Worm (Caenorhabditis elegans): ENCODE results near the gene cht-6.

Gene cht-6

ce11 chrV:6425927-6426326 lies 11.1 kb downstream of the cht-6 start, which contains the start of gene T05H4.11:
Gene T05H4.11 (minus strand): TSS chrV:6426261.
- TF ChIP-seq lin-11 (tag; optimal IDR thresholded peaks at IDR 0.05) (no peak), crh-2 (tag; optimal IDR thresholded peaks at IDR 0.05) (peak; percentile 4), alr-1 (tag; optimal IDR thresholded peaks at IDR 0.05) (no peak), elt-3 (tag; optimal IDR thresholded peaks at IDR 0.05) (no peak), gmeb-1 (tag; optimal IDR thresholded peaks at IDR 0.05) (peak; percentile 26), sma-9 (GFP tag; optimal IDR thresholded peaks at IDR 0.05) (no peak), sma-9 (tag; optimal IDR thresholded peaks at IDR 0.05) (no peak), dmd-4 (tag; optimal IDR thresholded peaks at IDR 0.05) (no peak), blmp-1 (tag; optimal IDR thresholded peaks at IDR 0.05; ENCODE audit: insufficient read depth) (no peak), elt-1 (tag; optimal IDR thresholded peaks at IDR 0.05) (no peak), nhr-11 (tag; optimal IDR thresholded peaks at IDR 0.05) (no peak), ceh-16 (tag; optimal IDR thresholded peaks at IDR 0.05) (no peak), ztf-1 (GFP tag; conservative IDR thresholded peaks at IDR 0.05) (no peak), R02D3.7 (tag; optimal IDR thresholded peaks at IDR 0.05) (no peak), unc-39 (tag; optimal IDR thresholded peaks at IDR 0.05) (no peak), nhr-21 (tag; optimal IDR thresholded peaks at IDR 0.05) (no peak), sma-3 (GFP tag; optimal IDR thresholded peaks at IDR 0.05) (peak; percentile 44), sem-4 (tag; optimal IDR thresholded peaks at IDR 0.05) (no peak), ceh-82 (tag; optimal IDR thresholded peaks at IDR 0.05) (no peak), unc-62 (GFP tag; optimal IDR thresholded peaks at IDR 0.05) (no peak), ztf-11 (tag; optimal IDR thresholded peaks at IDR 0.05) (no peak), mbf-1 (tag; optimal IDR thresholded peaks at IDR 0.05) (no peak), nhr-10 (tag; optimal IDR thresholded peaks at IDR 0.05) (no peak), zag-1 (tag; optimal IDR thresholded peaks at IDR 0.05) (no peak), nhr-23 (tag; optimal IDR thresholded peaks at IDR 0.05) (no peak), mdl-1 (tag; optimal IDR thresholded peaks at IDR 0.05) (no peak), unc-55 (GFP tag; optimal IDR thresholded peaks at IDR 0.05) (no peak), skn-1 (tag; optimal IDR thresholded peaks at IDR 0.05) (no peak), snpc-4 (tag; optimal IDR thresholded peaks at IDR 0.05) (no peak), fos-1 (tag; optimal IDR thresholded peaks at IDR 0.05) (no peak), aly-2 (tag; optimal IDR thresholded peaks at IDR 0.05) (no peak), nhr-237 (tag; optimal IDR thresholded peaks at IDR 0.05) (no peak), F13H6.1 (tag; optimal IDR thresholded peaks at IDR 0.05) (peak; percentile 8), nhr-129 (tag; optimal IDR thresholded peaks at IDR 0.05) (no peak), peb-1 (tag; optimal IDR thresholded peaks at IDR 0.05) (no peak), nhr-6 (tag; optimal IDR thresholded peaks at IDR 0.05) (no peak), C34F6.9 (tag; optimal IDR thresholded peaks at IDR 0.05) (no peak), lsy-2 (tag; optimal IDR thresholded peaks at IDR 0.05) (peak in 1 of 2 experiments; percentile 4), nhr-77 (tag; optimal IDR thresholded peaks at IDR 0.05) (no peak), lin-39 (tag; optimal IDR thresholded peaks at IDR 0.05) (no peak), ztf-4 (tag; optimal IDR thresholded peaks at IDR 0.05) (no peak), ama-1 (optimal IDR thresholded peaks at IDR 0.05) (peak; percentile 24), nhr-12 (tag; optimal IDR thresholded peaks at IDR 0.05) (no peak)

ce11 chrV:6426843-6427242 lies 12.1 kb downstream of the cht-6 start, which contains the start of gene atp-4:
Gene atp-4 (minus strand): TSS chrV:6427112.
- TF ChIP-seq R02D3.7 (tag; optimal IDR thresholded peaks at IDR 0.05) = no peak
- no peak for TF ChIP-seq sma-9 (GFP tag; optimal IDR thresholded peaks at IDR 0.05)
- no peak for TF ChIP-seq sma-9 (tag; optimal IDR thresholded peaks at IDR 0.05)
- no peak for TF ChIP-seq ztf-11 (tag; optimal IDR thresholded peaks at IDR 0.05)
- peak; percentile 11 for TF ChIP-seq Y55F3AM.14 (GFP tag; optimal IDR thresholded peaks at IDR 0.05)
- no peak for TF ChIP-seq nhr-77 (tag; optimal IDR thresholded peaks at IDR 0.05)

- TF ChIP-seq peb-1 (tag; optimal IDR thresholded peaks at IDR 0.05) (no peak), lsy-2 (tag; optimal IDR thresholded peaks at IDR 0.05) (peak; percentile 36 to 81), gmeb-1 (tag; optimal IDR thresholded peaks at IDR 0.05) (no peak), sma-9 (GFP tag; optimal IDR thresholded peaks at IDR 0.05) (peak; percentile 10), sma-9 (tag; optimal IDR thresholded peaks at IDR 0.05) (no peak), ZK546.5 (tag; optimal IDR thresholded peaks at IDR 0.05) (no peak), C34F6.9 (tag; optimal IDR thresholded peaks at IDR 0.05) (peak; percentile 57), nhr-6 (tag; optimal IDR thresholded peaks at IDR 0.05) (peak; percentile 4), ceh-16 (tag; optimal IDR thresholded peaks at IDR 0.05) (no peak), crh-2 (tag; optimal IDR thresholded peaks at IDR 0.05) (peak; percentile 53), nhr-25 (tag; optimal IDR thresholded peaks at IDR 0.05) (peak; percentile 45), nhr-129 (tag; optimal IDR thresholded peaks at IDR 0.05) (peak; percentile 5), sma-3 (GFP tag; optimal IDR thresholded peaks at IDR 0.05) (peak; percentile 30), sem-4 (tag; optimal IDR thresholded peaks at IDR 0.05) (peak; percentile 20), unc-55 (GFP tag; optimal IDR thresholded peaks at IDR 0.05) (peak; percentile 58), F13H6.1 (tag; optimal IDR thresholded peaks at IDR 0.05) (peak; percentile 65), lin-13 (GFP tag; optimal IDR thresholded peaks at IDR 0.05) (peak; percentile 24), nhr-21 (tag; optimal IDR thresholded peaks at IDR 0.05) (peak; percentile 22), fos-1 (tag; optimal IDR thresholded peaks at IDR 0.05) (peak; percentile 32)
These were observed 12.6 kb downstream of the cht-6 start for ce11 chrV:6427433-6427832.
